Worm (Caenorhabditis elegans) whole organism, L4 larva: ENCODE measurements around the gene F01F1.14.

Experiments
- F44E2.7 ChIP-seq: fragments of 200-800 bp; sonication (Bioruptor generic); IDR thresholded peaks from 2 replicates; pipeline ENCODE4 v2.1.2; 2022; ENCODE audit warnings: missing genetic modification characterization, missing compliant biosample characterization
- F49E8.2 ChIP-seq: sonication (generic microtip); optimal IDR thresholded peaks from 2 replicates; lab custom pipeline; 2016; ENCODE audit warnings: missing compliant biosample characterization, mild to moderate bottlenecking, missing genetic modification characterization, borderline replicate concordance
- T20F7.1 ChIP-seq: fragments of 200-800 bp; sonication (Bioruptor generic); optimal IDR thresholded peaks from 2 replicates; lab custom pipeline; 2018; ENCODE audit warnings: mild to moderate bottlenecking, missing genetic modification characterization, missing compliant biosample characterization
- Y48G9A.11 ChIP-seq: fragments of 200-800 bp; sonication (Bioruptor generic); IDR thresholded peaks from 2 replicates; pipeline ENCODE4 v1.3.6; 2022; ENCODE audit warnings: missing genetic modification reagents, missing genetic modification characterization, missing compliant biosample characterization
- Y5F2A.4 ChIP-seq: fragments of 200-800 bp; sonication (Bioruptor generic); optimal IDR thresholded peaks from 2 replicates; lab custom pipeline; 2018; ENCODE audit warnings: mild to moderate bottlenecking, missing genetic modification characterization, missing compliant biosample characterization
- Y75B8A.6 ChIP-seq: fragments of 200-800 bp; sonication (Bioruptor generic); IDR thresholded peaks from 2 replicates; pipeline ENCODE4 v1.3.6; 2022; ENCODE audit warnings: missing genetic modification reagents, missing genetic modification characterization, missing compliant biosample characterization
- ZK337.2 ChIP-seq: fragments of 200-800 bp; sonication (Bioruptor generic); IDR thresholded peaks from 2 replicates; pipeline ENCODE4 v1.3.6; 2022; ENCODE audit warnings: missing genetic modification reagents, missing genetic modification characterization, missing compliant biosample characterization
- aly-2 ChIP-seq: sonication (generic microtip); optimal IDR thresholded peaks from 2 replicates; lab custom pipeline; 2018; ENCODE audit warnings: missing biosample characterization, missing genetic modification characterization
- attf-4 ChIP-seq: sonication (generic microtip); optimal IDR thresholded peaks from 3 replicates; lab custom pipeline; 2017; ENCODE audit warnings: missing biosample characterization, missing genetic modification characterization
- ceh-28 ChIP-seq: fragments of 150-350 bp; optimal IDR thresholded peaks from 2 replicates; lab custom pipeline; 2014; ENCODE audit warnings: missing biosample characterization, missing genetic modification reagents, missing genetic modification characterization
- ceh-44 ChIP-seq: fragments of 200-800 bp; sonication (Bioruptor generic); IDR thresholded peaks from 2 replicates; pipeline ENCODE4 v1.3.6; 2022; ENCODE audit warnings: missing genetic modification reagents, missing genetic modification characterization, missing compliant biosample characterization
- ceh-62 ChIP-seq: sonication (generic microtip); optimal IDR thresholded peaks from 2 replicates; lab custom pipeline; 2017; ENCODE audit warnings: missing biosample characterization, missing genetic modification characterization
- ceh-82 ChIP-seq: sonication (generic microtip); optimal IDR thresholded peaks from 2 replicates; lab custom pipeline; 2017; ENCODE audit warnings: missing biosample characterization, missing genetic modification characterization
- ces-1 ChIP-seq: fragments of 150-350 bp; sonication (generic microtip); optimal IDR thresholded peaks from 4 replicates; lab custom pipeline; 2014; ENCODE audit warnings: missing biosample characterization, missing genetic modification reagents, missing genetic modification characterization
- daf-12 ChIP-seq: fragments of 150-350 bp; optimal IDR thresholded peaks from 2 replicates; lab custom pipeline; 2014; ENCODE audit warnings: missing biosample characterization, missing genetic modification reagents, missing genetic modification characterization
- daf-16 ChIP-seq, 3 experiments: sonication (generic microtip); optimal IDR thresholded peaks; 2 replicates each; lab custom pipeline; 2016 to 2017; ENCODE audit warnings: missing genetic modification characterization in 3 of 3, missing genetic modification reagents in 3 of 3, mild to moderate bottlenecking in 2 of 3, missing compliant biosample characterization in 2 of 3, missing biosample characterization in 1 of 3, moderate library complexity in 1 of 3
- daf-19 ChIP-seq: fragments of 200-800 bp; sonication (Bioruptor generic); conservative IDR thresholded peaks from 2 replicates; pipeline ENCODE4 v1.3.6; 2022; ENCODE audit warnings: missing genetic modification characterization, missing compliant biosample characterization
- daf-8 ChIP-seq: fragments of 200-800 bp; sonication (Bioruptor generic); IDR thresholded peaks from 2 replicates; pipeline ENCODE4 v1.3.6; 2022; ENCODE audit warnings: missing genetic modification characterization, missing compliant biosample characterization
- dmd-6 ChIP-seq: fragments of 200-800 bp; sonication (Bioruptor generic); IDR thresholded peaks from 2 replicates; pipeline ENCODE4 v1.3.6; 2022; ENCODE audit warnings: missing genetic modification reagents, missing genetic modification characterization, missing compliant biosample characterization
- dmd-8 ChIP-seq: fragments of 200-800 bp; sonication (Bioruptor generic); IDR thresholded peaks from 2 replicates; pipeline ENCODE4 v1.3.6; 2022; ENCODE audit warnings: missing genetic modification characterization, missing compliant biosample characterization
- dmd-9 ChIP-seq: fragments of 200-800 bp; sonication (Bioruptor generic); IDR thresholded peaks from 2 replicates; pipeline ENCODE4 v1.3.6; 2022; ENCODE audit warnings: missing genetic modification reagents, missing genetic modification characterization, missing compliant biosample characterization
- dpl-1 ChIP-seq: fragments of 150-350 bp; optimal IDR thresholded peaks from 2 replicates; lab custom pipeline; 2014; ENCODE audit warnings: missing biosample characterization, missing genetic modification reagents, missing genetic modification characterization
- egl-27 ChIP-seq: sonication (generic microtip); optimal IDR thresholded peaks from 3 replicates; lab custom pipeline; 2017; ENCODE audit warnings: missing biosample characterization, missing genetic modification reagents, missing genetic modification characterization
- gei-8 ChIP-seq: fragments of 200-800 bp; sonication (Bioruptor generic); optimal IDR thresholded peaks from 2 replicates; lab custom pipeline; 2018; ENCODE audit warnings: mild to moderate bottlenecking, missing genetic modification characterization, missing compliant biosample characterization
- hlh-11 ChIP-seq: fragments of 200-800 bp; sonication (Bioruptor generic); optimal IDR thresholded peaks from 2 replicates; lab custom pipeline; 2018; ENCODE audit warnings: mild to moderate bottlenecking, missing genetic modification characterization, missing compliant biosample characterization
- hmg-1.1 ChIP-seq: fragments of 200-800 bp; sonication (Bioruptor generic); IDR thresholded peaks from 2 replicates; pipeline ENCODE4 v1.3.6; 2022; ENCODE audit warnings: missing genetic modification reagents, missing genetic modification characterization, missing compliant biosample characterization
- lim-7 ChIP-seq: fragments of 200-800 bp; sonication (Bioruptor generic); IDR thresholded peaks from 2 replicates; pipeline ENCODE4 v1.3.6; 2022; ENCODE audit warnings: missing genetic modification characterization, missing compliant biosample characterization
- lin-15B ChIP-seq: fragments of 150-350 bp; sonication (generic microtip); optimal IDR thresholded peaks from 3 replicates; lab custom pipeline; 2014; ENCODE audit warnings: missing biosample characterization, missing genetic modification characterization
- lir-3 ChIP-seq: sonication (generic microtip); optimal IDR thresholded peaks from 2 replicates; lab custom pipeline; 2016; ENCODE audit warnings: mild to moderate bottlenecking, missing genetic modification characterization, missing compliant biosample characterization
- madf-9 ChIP-seq: fragments of 200-800 bp; sonication (Bioruptor generic); conservative IDR thresholded peaks from 2 replicates; pipeline ENCODE4 v1.3.6; 2022; ENCODE audit warnings: missing genetic modification reagents, missing genetic modification characterization, missing compliant biosample characterization
- mdt-29 ChIP-seq: fragments of 200-800 bp; sonication (Bioruptor generic); IDR thresholded peaks from 2 replicates; pipeline ENCODE4 v1.3.6; 2022; ENCODE audit warnings: missing genetic modification reagents, missing genetic modification characterization, missing compliant biosample characterization
- mes-2 ChIP-seq: sonication (generic microtip); optimal IDR thresholded peaks from 2 replicates; lab custom pipeline; 2016; ENCODE audit warnings: missing genotype, mild to moderate bottlenecking, missing genetic modification characterization, missing compliant biosample characterization; ENCODE audit not compliant: poor library complexity, severe bottlenecking
- mxl-2 ChIP-seq: fragments of 200-800 bp; sonication (Bioruptor generic); conservative IDR thresholded peaks from 2 replicates; pipeline ENCODE4 v1.3.6; 2022; ENCODE audit warnings: missing genetic modification reagents, missing genetic modification characterization, missing compliant biosample characterization
- nhr-10 ChIP-seq: fragments of 150-350 bp; optimal IDR thresholded peaks from 2 replicates; lab custom pipeline; 2014; ENCODE audit warnings: missing biosample characterization, missing genetic modification characterization
- nhr-102 ChIP-seq: sonication (generic microtip); optimal IDR thresholded peaks from 2 replicates; lab custom pipeline; 2016; ENCODE audit warnings: mild to moderate bottlenecking, missing genetic modification characterization, moderate library complexity, missing compliant biosample characterization
- nhr-11 ChIP-seq: fragments of 150-350 bp; optimal IDR thresholded peaks from 2 replicates; lab custom pipeline; 2014; ENCODE audit warnings: missing biosample characterization, missing genetic modification characterization
- nhr-237 ChIP-seq: sonication (generic microtip); optimal IDR thresholded peaks from 2 replicates; lab custom pipeline; 2017; ENCODE audit warnings: missing biosample characterization, missing genetic modification characterization
- nhr-25 ChIP-seq: sonication (generic microtip); optimal IDR thresholded peaks from 2 replicates; lab custom pipeline; 2017; ENCODE audit warnings: missing genetic modification characterization, mild to moderate bottlenecking, missing compliant biosample characterization, antibody characterized with exemption, moderate library complexity, borderline replicate concordance; ENCODE audit not compliant: insufficient read depth
- nhr-48 ChIP-seq: sonication (generic microtip); optimal IDR thresholded peaks from 2 replicates; lab custom pipeline; 2016; ENCODE audit warnings: mild to moderate bottlenecking, missing genetic modification characterization, missing compliant biosample characterization
- nhr-6 ChIP-seq: fragments of 150-350 bp; optimal IDR thresholded peaks from 2 replicates; lab custom pipeline; 2014; ENCODE audit warnings: missing biosample characterization, missing genetic modification characterization
- nhr-76 ChIP-seq: fragments of 150-350 bp; optimal IDR thresholded peaks from 2 replicates; lab custom pipeline; 2014; ENCODE audit warnings: missing biosample characterization, missing genetic modification characterization
- skn-1 ChIP-seq: fragments of 150-350 bp; optimal IDR thresholded peaks from 2 replicates; lab custom pipeline; 2014; ENCODE audit warnings: missing biosample characterization, missing genetic modification characterization
- snpc-1.2 ChIP-seq: fragments of 200-800 bp; sonication (Bioruptor generic); IDR thresholded peaks from 2 replicates; pipeline ENCODE4 v1.3.6; 2022; ENCODE audit warnings: missing genetic modification reagents, missing genetic modification characterization, missing compliant biosample characterization
- snpc-4 ChIP-seq: fragments of 150-350 bp; optimal IDR thresholded peaks from 2 replicates; lab custom pipeline; 2014; ENCODE audit warnings: missing biosample characterization, missing genetic modification characterization
- tag-97 ChIP-seq: fragments of 200-800 bp; sonication (Bioruptor generic); IDR thresholded peaks from 2 replicates; pipeline ENCODE4 v1.3.6; 2022; ENCODE audit warnings: missing genetic modification characterization, missing compliant biosample characterization
- unc-62 ChIP-seq, 3 experiments: fragments of 150-350 bp in 1 of 3; sonication (generic microtip); optimal IDR thresholded peaks in 2 of 3; peaks in 1 of 3; 1 replicate in 1 of 3; 2 replicates in 2 of 3; lab custom pipeline; 2014 to 2017; ENCODE audit warnings: missing biosample characterization in 3 of 3, missing genetic modification characterization in 3 of 3, missing genetic modification reagents in 3 of 3, missing genotype in 1 of 3
- zag-1 ChIP-seq: fragments of 150-350 bp; optimal IDR thresholded peaks from 2 replicates; lab custom pipeline; 2014; ENCODE audit warnings: missing biosample characterization, missing genetic modification characterization
- zip-11 ChIP-seq: fragments of 200-800 bp; sonication (Bioruptor generic); IDR thresholded peaks from 2 replicates; pipeline ENCODE4 v1.3.6; 2022; ENCODE audit warnings: missing genetic modification characterization, missing compliant biosample characterization
- zip-2 ChIP-seq: fragments of 150-350 bp; optimal IDR thresholded peaks from 2 replicates; lab custom pipeline; 2014; ENCODE audit warnings: missing biosample characterization, missing genetic modification characterization

Gene F01F1.14

ce11 chrIII:5839598-5839997 lies 43.1 kb downstream of the F01F1.14 start:
- no peak for TF ChIP-seq mes-2
- TF ChIP-seq T20F7.1 = no peak
- no peak for TF ChIP-seq dmd-8 (GFP tag; lab: Robert Waterston, UW)
- TF ChIP-seq unc-62 (GFP tag; optimal IDR thresholded peaks at IDR 0.05 in 1 of 2; lab: Kevin White, UChicago) = peak in 1 of 2 experiments; percentile 91
- TF ChIP-seq unc-62 (tag; optimal IDR thresholded peaks at IDR 0.05; lab: Kevin White, UChicago) = no peak
- TF ChIP-seq skn-1 = no peak
- TF ChIP-seq nhr-102 (tag; lab: Kevin White, UChicago) = no peak
- no peak for TF ChIP-seq zip-11 (GFP tag; lab: Robert Waterston, UW)
- no peak for TF ChIP-seq daf-8 (GFP tag; lab: Robert Waterston, UW)
- no peak for TF ChIP-seq madf-9 (GFP tag; lab: Robert Waterston, UW)
- no peak for TF ChIP-seq nhr-237 (tag; lab: Kevin White, UChicago)
- TF ChIP-seq ces-1 (GFP tag; lab: Kevin White, UChicago) = no peak
- TF ChIP-seq zip-2 (tag; lab: Kevin White, UChicago) = no peak
- TF ChIP-seq nhr-10 (tag; lab: Kevin White, UChicago) = no peak
- TF ChIP-seq daf-16 (GFP tag; optimal IDR thresholded peaks at IDR 0.05; lab: Kevin White, UChicago) = peak in 1 of 2 experiments; percentile 38
- TF ChIP-seq daf-16 (tag; optimal IDR thresholded peaks at IDR 0.05; lab: Kevin White, UChicago) = no peak
- TF ChIP-seq tag-97 (GFP tag; lab: Robert Waterston, UW) = no peak
- no peak for TF ChIP-seq snpc-4 (tag; lab: Kevin White, UChicago)
- 0 out of 2 replicates have a peak, but pooled peaks have one; percentile 0 for TF ChIP-seq mxl-2 (GFP tag; lab: Robert Waterston, UW)

ce11 chrIII:5839147-5839546 lies 43.6 kb downstream of the F01F1.14 start:
- TF ChIP-seq nhr-76 (tag; lab: Kevin White, UChicago) (no peak), T20F7.1 (peak; percentile 61), nhr-25 (no peak), ceh-82 (tag; lab: Kevin White, UChicago) (no peak), dmd-8 (GFP tag; lab: Robert Waterston, UW) (no peak), nhr-6 (tag; lab: Kevin White, UChicago) (peak; percentile 49), attf-4 (tag; lab: Kevin White, UChicago) (no peak), ZK337.2 (GFP tag; lab: Robert Waterston, UW) (no peak), hmg-1.1 (GFP tag; lab: Robert Waterston, UW) (no peak), dmd-9 (no peak), snpc-1.2 (GFP tag; lab: Robert Waterston, UW) (no peak), ceh-62 (tag; lab: Kevin White, UChicago) (no peak), F49E8.2 (tag; lab: Kevin White, UChicago) (no peak), daf-8 (GFP tag; lab: Robert Waterston, UW) (no peak), lim-7 (GFP tag; lab: Robert Waterston, UW) (no peak), aly-2 (tag; lab: Kevin White, UChicago) (no peak), Y75B8A.6 (GFP tag; lab: Robert Waterston, UW) (no peak), zag-1 (tag; lab: Kevin White, UChicago) (no peak), nhr-48 (tag; lab: Kevin White, UChicago) (no peak), gei-8 (GFP tag; lab: Kevin White, UChicago) (no peak), F44E2.7 (GFP tag; lab: Robert Waterston, UW) (no peak), lir-3 (tag; lab: Kevin White, UChicago) (no peak), egl-27 (tag; lab: Kevin White, UChicago) (no peak), unc-62 (GFP tag; optimal IDR thresholded peaks at IDR 0.05 in 1 of 2; lab: Kevin White, UChicago) (no peak), unc-62 (tag; optimal IDR thresholded peaks at IDR 0.05; lab: Kevin White, UChicago) (no peak), daf-12 (no peak), mdt-29 (no peak), dpl-1 (GFP tag; lab: Kevin White, UChicago) (no peak), nhr-237 (tag; lab: Kevin White, UChicago) (no peak), dmd-6 (GFP tag; lab: Robert Waterston, UW) (peak; percentile 74), Y48G9A.11 (GFP tag; lab: Robert Waterston, UW) (no peak), nhr-11 (tag; lab: Kevin White, UChicago) (no peak), ceh-44 (GFP tag; lab: Robert Waterston, UW) (no peak), lin-15B (tag; lab: Kevin White, UChicago) (no peak), Y5F2A.4 (no peak), nhr-102 (tag; lab: Kevin White, UChicago) (no peak), daf-19 (GFP tag; lab: Robert Waterston, UW) (0 out of 2 replicates have a peak, but pooled peaks have one; percentile 42), ceh-28 (tag; lab: Kevin White, UChicago) (no peak), hlh-11 (tag; lab: Kevin White, UChicago) (peak; percentile 62)
